Worm (Caenorhabditis elegans): ENCODE results near the gene Y44A6D.5.

- TF ChIP-seq nhr-11 (tag; optimal IDR thresholded peaks at IDR 0.05) (no peak), lsy-2 (tag; optimal IDR thresholded peaks at IDR 0.05) (no peak), mab-5 (tag; optimal IDR thresholded peaks at IDR 0.05) (no peak), unc-55 (GFP tag; optimal IDR thresholded peaks at IDR 0.05) (no peak), nhr-237 (tag; optimal IDR thresholded peaks at IDR 0.05) (no peak), skn-1 (tag; optimal IDR thresholded peaks at IDR 0.05) (no peak)
Observed at ce11 chrV:20829511-20829910, 26.7 kb upstream of the Y44A6D.5 start, which contains the start of gene num-1.
